Worm (Caenorhabditis elegans): ENCODE data around the gene aqp-7.

- TF ChIP-seq F22D6.2 (tag; optimal IDR thresholded peaks at IDR 0.05) (no peak), Y53F4B.3 (GFP tag; IDR thresholded peaks at IDR 0.05) (no peak), F57A8.1 (GFP tag; optimal IDR thresholded peaks at IDR 0.05) (no peak), him-1 (tag; optimal IDR thresholded peaks at IDR 0.05) (no peak), rpc-1 (optimal IDR thresholded peaks at IDR 0.05) (no peak), rpc-1 (tag; optimal IDR thresholded peaks at IDR 0.05) (no peak), ekl-4 (GFP tag; IDR thresholded peaks at IDR 0.05) (no peak)
Measured at ce11 chrX:3033492-3033891, 8.6 kb downstream of the aqp-7 start.
